Worm (Caenorhabditis elegans) whole organism, L1 larva: Measurements from ENCODE around the gene prkl-1.

ENCODE experiments used
- ces-1 ChIP-seq: fragments of 150-350 bp; optimal IDR thresholded peaks from 2 replicates; lab custom pipeline; 2014; ENCODE audit warnings: missing biosample characterization, missing genetic modification reagents, missing genetic modification characterization
- dpl-1 ChIP-seq, 3 experiments: fragments of 150-350 bp in 2 of 3; sonication (generic microtip) in 1 of 3; optimal IDR thresholded peaks; 2 replicates each; lab custom pipeline; 2014 to 2017; ENCODE audit warnings: missing biosample characterization in 3 of 3, missing genetic modification characterization in 3 of 3, missing genetic modification reagents in 3 of 3
- efl-1 ChIP-seq, 4 experiments: fragments of 150-350 bp; optimal IDR thresholded peaks in 3 of 4; peaks in 1 of 4; 1 replicate in 1 of 4; 2 replicates in 3 of 4; lab custom pipeline; 2014; ENCODE audit warnings: missing biosample characterization in 2 of 4, missing genetic modification characterization in 2 of 4, missing genetic modification reagents in 2 of 4
- mep-1 ChIP-seq: fragments of 150-350 bp; optimal IDR thresholded peaks from 2 replicates; lab custom pipeline; 2014; ENCODE audit warnings: missing biosample characterization, missing genetic modification characterization
- nhr-237 ChIP-seq: fragments of 150-350 bp; optimal IDR thresholded peaks from 2 replicates; lab custom pipeline; 2014; ENCODE audit warnings: missing biosample characterization, missing genetic modification characterization
- nhr-76 ChIP-seq: sonication (generic microtip); optimal IDR thresholded peaks from 2 replicates; lab custom pipeline; 2017; ENCODE audit warnings: missing biosample characterization, missing genetic modification characterization
- nhr-77 ChIP-seq: fragments of 150-350 bp; optimal IDR thresholded peaks from 2 replicates; lab custom pipeline; 2014; ENCODE audit warnings: missing biosample characterization, missing genetic modification characterization
- swsn-7 ChIP-seq: sonication (generic microtip); optimal IDR thresholded peaks from 2 replicates; lab custom pipeline; 2016; ENCODE audit warnings: missing genetic modification characterization, missing compliant biosample characterization
- ztf-4 ChIP-seq: fragments of 150-350 bp; optimal IDR thresholded peaks from 2 replicates; lab custom pipeline; 2014; ENCODE audit warnings: missing biosample characterization, missing genetic modification characterization

DNA sequence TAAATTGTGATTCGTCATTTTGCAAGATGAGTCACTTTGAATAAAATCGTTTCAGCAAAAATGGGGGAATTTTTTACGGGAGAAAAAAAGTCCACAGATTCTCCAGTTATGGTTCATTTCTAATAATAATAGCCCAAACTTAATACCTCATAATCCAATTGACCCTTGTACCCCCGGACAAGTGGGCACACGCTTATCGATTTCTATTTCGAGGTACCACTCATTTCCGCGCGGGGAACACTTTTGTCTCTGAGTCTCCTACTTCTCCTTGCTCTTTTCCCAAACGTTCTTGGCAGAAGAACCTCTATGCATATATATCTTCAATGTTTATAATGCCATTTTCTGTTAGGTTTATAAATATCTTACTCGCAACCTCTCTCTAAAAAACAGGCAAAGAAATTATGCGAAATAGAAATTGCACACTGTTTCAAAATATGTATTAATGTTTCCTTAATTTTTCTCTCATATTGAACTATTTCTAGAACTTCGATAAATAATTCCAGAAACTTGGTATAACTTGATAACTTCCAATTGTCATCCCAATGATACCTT lies 30.5 kb upstream of the prkl-1 start, which contains the start of gene gldi-4:
- no peak for TF ChIP-seq nhr-77 (tag; lab: Kevin White, UChicago)
- TF ChIP-seq efl-1 (optimal IDR thresholded peaks at IDR 0.05; lab: Kevin White, UChicago) = no peak
- TF ChIP-seq efl-1 (GFP tag; optimal IDR thresholded peaks at IDR 0.05 in 1 of 2; lab: Kevin White, UChicago) = no peak
- TF ChIP-seq ces-1 (GFP tag; lab: Kevin White, UChicago) = no peak
- TF ChIP-seq nhr-237 (tag; lab: Kevin White, UChicago) = no peak
- TF ChIP-seq swsn-7 (tag; lab: Kevin White, UChicago) = no peak
- TF ChIP-seq dpl-1 (GFP tag; optimal IDR thresholded peaks at IDR 0.05; lab: Kevin White, UChicago) = no peak
- TF ChIP-seq mep-1 (tag; lab: Kevin White, UChicago) = no peak
- TF ChIP-seq ztf-4 (tag; lab: Kevin White, UChicago) = no peak
- no peak for TF ChIP-seq nhr-76
